Fruit fly (Drosophila melanogaster): ENCODE measurements around the gene Rpn3.

The Rpn3 gene

dm6 chr2L:19045111-19045560 lies 6.5 kb upstream of the Rpn3 start, which contains the start of the genes Ttc19 and Acn (continued):
- TF ChIP-seq ranshi (GFP tag; IDR thresholded peaks at IDR 0.05) (peak; percentile 68), Stat92E (GFP tag; optimal IDR thresholded peaks at IDR 0.05) (peak in 1 of 3 experiments; percentile 8), NC2α (GFP tag; optimal IDR thresholded peaks at IDR 0.05) (peak; percentile 76), sc (optimal IDR thresholded peaks at IDR 0.05) (no peak), sc (GFP tag; optimal IDR thresholded peaks at IDR 0.05) (peak; percentile 32), maf-S (GFP tag; optimal IDR thresholded peaks at IDR 0.05) (peak; percentile 89), HHEX (GFP tag; optimal IDR thresholded peaks at IDR 0.05) (peak; percentile 57), CG3281 (GFP tag; optimal IDR thresholded peaks at IDR 0.05) (peak; percentile 76), CG17912 (GFP tag; optimal IDR thresholded peaks at IDR 0.05) (peak; percentile 59), CG13123 (GFP tag; optimal IDR thresholded peaks at IDR 0.05) (peak; percentile 65), CG8765 (GFP tag; IDR thresholded peaks at IDR 0.05) (peak; percentile 82), B-H2 (GFP tag; optimal IDR thresholded peaks at IDR 0.05) (peak; percentile 87), lov (optimal IDR thresholded peaks at IDR 0.05) (no peak), lov (GFP tag; IDR thresholded peaks at IDR 0.05) (peak; percentile 71; the same call in 2 of the 3 replicates), NK7.1 (GFP tag; optimal IDR thresholded peaks at IDR 0.05) (peak; percentile 68), usp (GFP tag; optimal IDR thresholded peaks at IDR 0.05) (no peak), nau (GFP tag; optimal IDR thresholded peaks at IDR 0.05) (no peak), CG34224 (GFP tag; IDR thresholded peaks at IDR 0.05; ENCODE audit: partially characterized antibody) (peak; percentile 91), Mad (GFP tag; optimal IDR thresholded peaks at IDR 0.05) (peak; percentile 81), insv (GFP tag; optimal IDR thresholded peaks at IDR 0.05) (peak in 1 of 2 experiments; percentile 66), Ravus (GFP tag; IDR thresholded peaks at IDR 0.05) (peak; percentile 18; the same call in 1 of the 2 replicates), BtbVII (GFP tag; optimal IDR thresholded peaks at IDR 0.05) (peak; percentile 6), fd96Cb (tag; optimal IDR thresholded peaks at IDR 0.05) (peak; percentile 60), wor (GFP tag; IDR thresholded peaks at IDR 0.05) (peak; percentile 65), CG3407 (GFP tag; optimal IDR thresholded peaks at IDR 0.05) (peak; percentile 60), rib (GFP tag; IDR thresholded peaks at IDR 0.05) (peak; percentile 75), CG8944 (GFP tag; optimal IDR thresholded peaks at IDR 0.05) (peak; percentile 91), Nf-YB (GFP tag; optimal IDR thresholded peaks at IDR 0.05) (peak; percentile 53), gcm (GFP tag; optimal IDR thresholded peaks at IDR 0.05) (peak; percentile 67), CG7372 (GFP tag; IDR thresholded peaks at IDR 0.05) (peak; percentile 77), CG9876 (GFP tag; optimal IDR thresholded peaks at IDR 0.05) (peak; percentile 83), pum (GFP tag; optimal IDR thresholded peaks at IDR 0.05) (peak; percentile 91), CG4282 (GFP tag; optimal IDR thresholded peaks at IDR 0.05) (peak; percentile 89), fru (optimal IDR thresholded peaks at IDR 0.05) (no peak), dimm (GFP tag; IDR thresholded peaks at IDR 0.05) (peak; percentile 48), H2.0 (GFP tag; IDR thresholded peaks at IDR 0.05) (peak; percentile 84), D19B (GFP tag; optimal IDR thresholded peaks at IDR 0.05) (peak; percentile 44), CG32772 (GFP tag; IDR thresholded peaks at IDR 0.05) (peak; percentile 81), lmd (GFP tag; IDR thresholded peaks at IDR 0.05) (peak; percentile 79), CG11085 (GFP tag; IDR thresholded peaks at IDR 0.05) (peak; percentile 65), Fer2 (tag; optimal IDR thresholded peaks at IDR 0.05) (peak; percentile 71), cwo (GFP tag; optimal IDR thresholded peaks at IDR 0.05) (peak; percentile 59), CG12942 (GFP tag; optimal IDR thresholded peaks at IDR 0.05) (peak; percentile 79), cato (GFP tag; optimal IDR thresholded peaks at IDR 0.05; ENCODE audit: borderline replicate concordance) (peak; percentile 68), mam (GFP tag; optimal IDR thresholded peaks at IDR 0.05) (peak; percentile 93), CG33213 (GFP tag; optimal IDR thresholded peaks at IDR 0.05) (peak; percentile 88), Six4 (GFP tag; optimal IDR thresholded peaks at IDR 0.05) (peak; percentile 74), onecut (GFP tag; IDR thresholded peaks at IDR 0.05) (peak; percentile 72), phol (tag; optimal IDR thresholded peaks at IDR 0.05) (peak; percentile 96), Hand (GFP tag; optimal IDR thresholded peaks at IDR 0.05) (peak; percentile 17), CG2712 (tag; optimal IDR thresholded peaks at IDR 0.05) (peak; percentile 88), Abd-B (GFP tag; optimal IDR thresholded peaks at IDR 0.05) (peak; percentile 82)
